Worm (Caenorhabditis elegans) whole organism, L1 larva: Measurements from ENCODE around the gene C01C4.2.

Experiments
- C04F5.9 ChIP-seq: sonication (generic microtip); optimal IDR thresholded peaks from 2 replicates; lab custom pipeline; 2016; ENCODE audit warnings: missing genetic modification characterization, missing compliant biosample characterization
- C16A3.4 ChIP-seq: fragments of 150-350 bp; optimal IDR thresholded peaks from 2 replicates; lab custom pipeline; 2014; ENCODE audit warnings: missing biosample characterization, missing genetic modification characterization
- aly-2 ChIP-seq: fragments of 150-350 bp; optimal IDR thresholded peaks from 2 replicates; lab custom pipeline; 2014; ENCODE audit warnings: missing biosample characterization, missing genetic modification characterization
- ceh-8 ChIP-seq: fragments of 200-800 bp; sonication (Bioruptor generic); optimal IDR thresholded peaks from 2 replicates; lab custom pipeline; 2018; ENCODE audit warnings: mild to moderate bottlenecking, missing genetic modification characterization, moderate library complexity, missing compliant biosample characterization
- ceh-90 ChIP-seq: sonication (generic microtip); optimal IDR thresholded peaks from 2 replicates; lab custom pipeline; 2016; ENCODE audit warnings: missing genetic modification characterization, missing compliant biosample characterization
- dpl-1 ChIP-seq, 3 experiments: fragments of 150-350 bp in 2 of 3; sonication (generic microtip) in 1 of 3; optimal IDR thresholded peaks; 2 replicates each; lab custom pipeline; 2014 to 2017; ENCODE audit warnings: missing biosample characterization in 3 of 3, missing genetic modification characterization in 3 of 3, missing genetic modification reagents in 3 of 3
- efl-3 ChIP-seq: fragments of 200-800 bp; sonication (Bioruptor generic); optimal IDR thresholded peaks from 2 replicates; lab custom pipeline; 2018; ENCODE audit warnings: mild to moderate bottlenecking, missing genetic modification characterization, missing compliant biosample characterization
- ets-5 ChIP-seq: fragments of 200-800 bp; sonication (Bioruptor generic); IDR thresholded peaks from 2 replicates; pipeline ENCODE4 v1.3.6; 2022; ENCODE audit warnings: missing genetic modification characterization, missing compliant biosample characterization
- fkh-10 ChIP-seq: sonication (generic microtip); optimal IDR thresholded peaks from 2 replicates; lab custom pipeline; 2017; ENCODE audit warnings: missing biosample characterization, missing genetic modification reagents, missing genetic modification characterization
- fkh-8 ChIP-seq: sonication (generic microtip); optimal IDR thresholded peaks from 2 replicates; lab custom pipeline; 2016; ENCODE audit warnings: mild to moderate bottlenecking, missing genetic modification characterization, missing compliant biosample characterization
- grh-1 ChIP-seq: fragments of 200-800 bp; sonication (Bioruptor generic); IDR thresholded peaks from 2 replicates; pipeline ENCODE4 v1.3.6; 2022; ENCODE audit warnings: missing genetic modification reagents, missing genetic modification characterization, missing compliant biosample characterization
- hlh-4 ChIP-seq: sonication (generic microtip); optimal IDR thresholded peaks from 2 replicates; lab custom pipeline; 2016; ENCODE audit warnings: mild to moderate bottlenecking, missing genetic modification characterization, missing compliant biosample characterization
- jun-1 ChIP-seq: fragments of 150-350 bp; optimal IDR thresholded peaks from 2 replicates; lab custom pipeline; 2014; ENCODE audit warnings: missing biosample characterization, missing genetic modification reagents, missing genetic modification characterization
- lin-14 ChIP-seq: fragments of 200-800 bp; sonication (Bioruptor generic); optimal IDR thresholded peaks from 2 replicates; lab custom pipeline; 2018; ENCODE audit warnings: mild to moderate bottlenecking, missing genetic modification characterization, moderate library complexity, missing compliant biosample characterization
- lin-35 ChIP-seq, 2 experiments: fragments of 150-350 bp; optimal IDR thresholded peaks; 2 replicates each; lab custom pipeline; 2014; ENCODE audit warnings: missing biosample characterization in 2 of 2, missing genetic modification characterization in 2 of 2, missing genetic modification reagents in 2 of 2
- lin-39 ChIP-seq: fragments of 150-350 bp; optimal IDR thresholded peaks from 2 replicates; lab custom pipeline; 2014; ENCODE audit warnings: missing biosample characterization, missing genetic modification reagents, missing genetic modification characterization
- mdl-1 ChIP-seq, 2 experiments: fragments of 150-350 bp; optimal IDR thresholded peaks; 2 replicates each; lab custom pipeline; 2014 to 2017; ENCODE audit warnings: missing biosample characterization in 2 of 2, missing genetic modification characterization in 2 of 2, inconsistent platforms in 1 of 2
- mep-1 ChIP-seq: fragments of 150-350 bp; optimal IDR thresholded peaks from 2 replicates; lab custom pipeline; 2014; ENCODE audit warnings: missing biosample characterization, missing genetic modification characterization
- nhr-19 ChIP-seq: fragments of 200-800 bp; sonication (Bioruptor generic); conservative IDR thresholded peaks from 2 replicates; pipeline ENCODE4 v1.3.6; 2022; ENCODE audit warnings: missing genetic modification characterization, missing compliant biosample characterization
- nhr-237 ChIP-seq: fragments of 150-350 bp; optimal IDR thresholded peaks from 2 replicates; lab custom pipeline; 2014; ENCODE audit warnings: missing biosample characterization, missing genetic modification characterization
- nhr-71 ChIP-seq: sonication (generic microtip); optimal IDR thresholded peaks from 2 replicates; lab custom pipeline; 2016; ENCODE audit warnings: mild to moderate bottlenecking, missing genetic modification characterization, moderate library complexity, missing compliant biosample characterization
- nhr-84 ChIP-seq: sonication (generic microtip); optimal IDR thresholded peaks from 2 replicates; lab custom pipeline; 2017; ENCODE audit warnings: missing biosample characterization, missing genetic modification characterization
- pax-3 ChIP-seq: fragments of 200-800 bp; sonication (Bioruptor generic); optimal IDR thresholded peaks from 2 replicates; lab custom pipeline; 2018; ENCODE audit warnings: mild to moderate bottlenecking, missing genetic modification characterization, moderate library complexity, missing compliant biosample characterization
- rnt-1 ChIP-seq: sonication (generic microtip); optimal IDR thresholded peaks from 2 replicates; lab custom pipeline; 2016; ENCODE audit warnings: mild to moderate bottlenecking, missing genetic modification characterization, moderate library complexity, missing compliant biosample characterization
- snpc-4 ChIP-seq: fragments of 150-350 bp; optimal IDR thresholded peaks from 2 replicates; lab custom pipeline; 2014; ENCODE audit warnings: missing biosample characterization, missing genetic modification characterization
- snu-23 ChIP-seq: sonication (generic microtip); optimal IDR thresholded peaks from 2 replicates; lab custom pipeline; 2016; ENCODE audit warnings: missing genetic modification characterization, missing compliant biosample characterization
- sox-4 ChIP-seq: sonication (generic microtip); optimal IDR thresholded peaks from 2 replicates; lab custom pipeline; 2016; ENCODE audit warnings: missing genetic modification characterization, missing compliant biosample characterization
- sptf-1 ChIP-seq: fragments of 150-350 bp; optimal IDR thresholded peaks from 2 replicates; lab custom pipeline; 2014; ENCODE audit warnings: missing biosample characterization, missing genetic modification characterization
- unc-62 ChIP-seq: fragments of 150-350 bp; optimal IDR thresholded peaks from 2 replicates; lab custom pipeline; 2014; ENCODE audit warnings: missing biosample characterization, missing genetic modification reagents, missing genetic modification characterization
- unc-86 ChIP-seq: sonication (generic microtip); optimal IDR thresholded peaks from 2 replicates; lab custom pipeline; 2016; ENCODE audit warnings: missing genetic modification characterization, missing compliant biosample characterization
- zag-1 ChIP-seq: fragments of 150-350 bp; optimal IDR thresholded peaks from 2 replicates; lab custom pipeline; 2014; ENCODE audit warnings: missing biosample characterization, missing genetic modification characterization
- zip-4 ChIP-seq: fragments of 200-800 bp; sonication (Bioruptor generic); optimal IDR thresholded peaks from 2 replicates; lab custom pipeline; 2018; ENCODE audit warnings: mild to moderate bottlenecking, missing genetic modification characterization, moderate library complexity, missing compliant biosample characterization
- ztf-4 ChIP-seq: fragments of 150-350 bp; optimal IDR thresholded peaks from 2 replicates; lab custom pipeline; 2014; ENCODE audit warnings: missing biosample characterization, missing genetic modification characterization

C01C4.2 gene

ce11 chrX:3764295-3764694 is 49.4 kb downstream of the C01C4.2 start, which contains the start of gene F47B7.3:
F47B7.3 (minus strand) TSS chrX:3764395.
- TF ChIP-seq lin-35 (GFP tag; optimal IDR thresholded peaks at IDR 0.05; lab: Kevin White, UChicago) (no peak), C16A3.4 (tag; lab: Kevin White, UChicago) (no peak), mdl-1 (tag; optimal IDR thresholded peaks at IDR 0.05; lab: Kevin White, UChicago) (no peak), ceh-8 (GFP tag; lab: Kevin White, UChicago) (no peak), fkh-8 (tag; lab: Kevin White, UChicago) (no peak), grh-1 (no peak), rnt-1 (no peak), ets-5 (GFP tag; lab: Robert Waterston, UW) (no peak), snpc-4 (no peak), lin-39 (tag; lab: Kevin White, UChicago) (no peak), aly-2 (tag; lab: Kevin White, UChicago) (no peak), zip-4 (GFP tag; lab: Kevin White, UChicago) (no peak), nhr-237 (tag; lab: Kevin White, UChicago) (no peak), ceh-90 (tag; lab: Kevin White, UChicago) (no peak), ztf-4 (tag; lab: Kevin White, UChicago) (no peak), dpl-1 (GFP tag; optimal IDR thresholded peaks at IDR 0.05; lab: Kevin White, UChicago) (no peak), lin-14 (GFP tag; lab: Kevin White, UChicago) (no peak), zag-1 (no peak), unc-86 (no peak), nhr-84 (tag; lab: Kevin White, UChicago) (no peak)

DNA sequence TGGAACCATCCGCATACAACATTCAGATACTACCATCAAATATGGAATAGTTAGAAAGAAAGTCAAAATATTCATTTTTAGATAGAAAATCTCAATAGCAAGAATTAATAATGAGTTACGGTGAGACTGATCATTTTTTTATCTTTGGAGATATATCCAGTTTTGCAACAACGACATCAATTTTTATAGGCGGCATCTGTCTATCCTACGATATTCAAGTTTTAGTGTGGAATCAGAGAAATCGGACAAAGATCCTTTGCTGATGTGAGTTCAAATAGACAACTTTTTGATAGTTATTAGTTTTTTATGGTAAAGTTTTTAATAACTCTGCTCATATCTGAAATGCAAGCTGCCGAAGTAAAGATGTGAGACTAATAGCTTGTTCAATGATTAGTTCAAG is 51.7 kb downstream of the C01C4.2 start, which contains the start of gene F47B7.4:
TSS of gene F47B7.4 (minus strand) at position 101 of the 400 bp plus-strand sequence.
- TF ChIP-seq C04F5.9 (tag; lab: Kevin White, UChicago), result no peak
- TF ChIP-seq sox-4 (tag; lab: Kevin White, UChicago), result no peak
- no peak for TF ChIP-seq unc-62 (GFP tag; lab: Kevin White, UChicago)
- no peak for TF ChIP-seq efl-3
- no peak for TF ChIP-seq mep-1 (tag; lab: Kevin White, UChicago)
- TF ChIP-seq nhr-71 (tag; lab: Kevin White, UChicago), result no peak
- no peak for TF ChIP-seq jun-1 (tag; lab: Kevin White, UChicago)
- no peak for TF ChIP-seq snu-23 (GFP tag; lab: Kevin White, UChicago)
- TF ChIP-seq nhr-19, result no peak
- no peak for TF ChIP-seq rnt-1
- TF ChIP-seq hlh-4 (tag; lab: Kevin White, UChicago), result no peak
- TF ChIP-seq lin-39 (tag; lab: Kevin White, UChicago), result no peak
- TF ChIP-seq fkh-8 (tag; lab: Kevin White, UChicago), result no peak
- no peak for TF ChIP-seq pax-3 (tag; lab: Kevin White, UChicago)
- TF ChIP-seq fkh-10 (GFP tag; lab: Kevin White, UChicago), result no peak
- TF ChIP-seq sptf-1 (tag; lab: Kevin White, UChicago), result no peak
- no peak for TF ChIP-seq mdl-1 (tag; optimal IDR thresholded peaks at IDR 0.05; lab: Kevin White, UChicago)
